Fruit fly (Drosophila melanogaster) whole organism, adult: ENCODE data around the gene chic.

ENCODE experiments used
- CG11617 ChIP-seq: fragments of 200-800 bp; sonication (Bioruptor generic); optimal IDR thresholded peaks from 2 replicates; lab custom pipeline; 2017; ENCODE audit warnings: mild to moderate bottlenecking, missing biosample characterization, missing genetic modification reagents, missing genetic modification characterization
- CG12768 ChIP-seq: fragments of 200-800 bp; sonication (Bioruptor generic); optimal IDR thresholded peaks from 2 replicates; lab custom pipeline; 2017; ENCODE audit warnings: missing biosample characterization, missing genetic modification characterization, mild to moderate bottlenecking, moderate library complexity, missing genetic modification reagents
- CG33017 ChIP-seq: fragments of 200-800 bp; sonication (Bioruptor generic); optimal IDR thresholded peaks from 2 replicates; lab custom pipeline; 2018; ENCODE audit warnings: missing biosample characterization, mild to moderate bottlenecking, missing genetic modification characterization, moderate library complexity
- Mnt ChIP-seq: fragments of 200-800 bp; sonication (Bioruptor generic); optimal IDR thresholded peaks from 2 replicates; lab custom pipeline; 2016; ENCODE audit warnings: missing biosample characterization, mild to moderate bottlenecking, missing genetic modification characterization
- cic ChIP-seq: fragments of 200-800 bp; sonication (Bioruptor generic); optimal IDR thresholded peaks from 2 replicates; lab custom pipeline; 2017; ENCODE audit warnings: missing biosample characterization, mild to moderate bottlenecking, missing genetic modification characterization, moderate library complexity
- pad ChIP-seq: fragments of 200-800 bp; sonication (Bioruptor generic); optimal IDR thresholded peaks from 3 replicates; lab custom pipeline; 2017; ENCODE audit warnings: missing biosample characterization, missing genetic modification characterization, mild to moderate bottlenecking, moderate library complexity, missing genetic modification reagents

DNA sequence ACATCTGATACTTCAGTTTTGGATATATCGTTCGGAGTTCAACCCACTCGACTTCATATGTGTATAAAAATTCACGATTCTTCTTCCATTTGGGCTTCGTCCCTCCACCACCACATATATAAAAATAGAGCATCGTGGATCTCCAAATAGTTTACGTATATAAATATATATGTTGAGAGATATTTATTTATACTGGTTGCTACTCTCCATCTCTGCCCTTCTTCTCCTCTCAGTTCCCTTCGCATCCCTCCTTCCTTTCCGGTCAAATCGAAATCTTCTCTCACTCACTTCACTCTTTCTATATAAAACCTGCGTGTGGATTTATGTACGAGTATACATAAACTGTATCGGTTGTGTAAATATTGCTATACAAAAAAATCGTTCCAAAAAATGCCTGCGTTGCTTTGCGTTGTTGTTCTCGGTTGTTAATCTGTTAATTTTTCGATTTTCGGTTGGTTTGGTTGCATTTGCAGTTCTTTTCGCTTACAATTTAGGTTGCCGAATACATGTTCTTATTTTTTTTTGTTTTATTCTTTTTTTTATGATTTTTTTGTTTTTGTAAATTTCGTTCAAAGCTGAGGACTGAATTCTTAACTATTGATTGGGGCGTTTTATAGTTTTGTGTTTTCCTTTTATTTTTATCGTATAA, 8.1 kb downstream of the chic start:
- TF ChIP-seq cic (GFP tag; lab: Kevin White, UChicago) (no peak), CG11617 (GFP tag; lab: Kevin White, UChicago) (no peak), pad (no peak), Mnt (GFP tag; lab: Kevin White, UChicago) (no peak), CG33017 (no peak), CG12768 (no peak)
